Fruit fly (Drosophila melanogaster) whole organism, embryonic: ENCODE measurements around the gene nSMase.

ENCODE experiments used
- Abd-B ChIP-seq: fragments of 200-800 bp; sonication (Bioruptor generic); optimal IDR thresholded peaks from 2 replicates; lab custom pipeline; 2018; ENCODE audit warnings: missing biosample characterization, mild to moderate bottlenecking, missing genetic modification characterization, moderate library complexity
- BEAF-32 ChIP-seq: fragments of 200-800 bp; sonication (Bioruptor generic); optimal IDR thresholded peaks from 3 replicates; lab custom pipeline; 2017; ENCODE audit warnings: missing biosample characterization, missing genetic modification characterization, mild to moderate bottlenecking, moderate library complexity, missing genetic modification reagents
- Bgb ChIP-seq: fragments of 200-800 bp; sonication (Bioruptor generic); IDR thresholded peaks from 2 replicates; pipeline ENCODE4 v1.3.6; 2022; ENCODE audit warnings: missing biosample characterization, missing genetic modification characterization; ENCODE audit not compliant: partially characterized antibody
- CG10321 ChIP-seq: fragments of 200-800 bp; sonication (Bioruptor generic); IDR thresholded peaks from 2 replicates; pipeline ENCODE4 v1.3.6; 2022; ENCODE audit warnings: missing biosample characterization, missing genetic modification characterization
- CG10979 ChIP-seq: fragments of 200-800 bp; sonication (Bioruptor generic); optimal IDR thresholded peaks from 2 replicates; lab custom pipeline; 2018; ENCODE audit warnings: missing biosample characterization, mild to moderate bottlenecking, missing genetic modification characterization, moderate library complexity
- CG11560 ChIP-seq: fragments of 200-800 bp; sonication (Bioruptor generic); IDR thresholded peaks from 3 replicates; pipeline ENCODE4 v1.3.6; 2022; ENCODE audit warnings: missing biosample characterization, missing genetic modification characterization
- CG12104 ChIP-seq: fragments of 200-800 bp; sonication (Bioruptor generic); optimal IDR thresholded peaks from 3 replicates; lab custom pipeline; 2016; ENCODE audit warnings: missing biosample characterization, missing genetic modification characterization
- CG12155 ChIP-seq: fragments of 200-800 bp; sonication (Bioruptor generic); optimal IDR thresholded peaks from 3 replicates; lab custom pipeline; 2016; ENCODE audit warnings: missing biosample characterization, missing genetic modification characterization
- CG12219 ChIP-seq: fragments of 200-800 bp; sonication (Bioruptor generic); optimal IDR thresholded peaks from 3 replicates; lab custom pipeline; 2018; ENCODE audit warnings: missing biosample characterization, mild to moderate bottlenecking, missing genetic modification characterization
- CG15514 ChIP-seq: fragments of 200-800 bp; sonication (Bioruptor generic); optimal IDR thresholded peaks from 3 replicates; lab custom pipeline; 2017; ENCODE audit warnings: missing biosample characterization, missing genetic modification characterization, mild to moderate bottlenecking, moderate library complexity, missing genetic modification reagents
- CG15601 ChIP-seq: fragments of 200-800 bp; sonication (Bioruptor generic); optimal IDR thresholded peaks from 3 replicates; lab custom pipeline; 2019; ENCODE audit warnings: missing biosample characterization, mild to moderate bottlenecking, missing genetic modification characterization, moderate library complexity
- CG17829 ChIP-seq: fragments of 200-800 bp; optimal IDR thresholded peaks from 2 replicates; lab custom pipeline; 2019; ENCODE audit warnings: missing biosample characterization, mild to moderate bottlenecking, missing genetic modification characterization, moderate library complexity
- CG18619 ChIP-seq: fragments of 200-800 bp; sonication (Bioruptor generic); optimal IDR thresholded peaks from 3 replicates; lab custom pipeline; 2017; ENCODE audit warnings: missing biosample characterization, mild to moderate bottlenecking, missing genetic modification characterization
- CG2116 ChIP-seq: fragments of 200-800 bp; sonication (Bioruptor generic); optimal IDR thresholded peaks from 3 replicates; lab custom pipeline; 2018; ENCODE audit warnings: missing biosample characterization, mild to moderate bottlenecking, missing genetic modification characterization
- CG30020 ChIP-seq: fragments of 200-800 bp; optimal IDR thresholded peaks from 2 replicates; lab custom pipeline; 2019; ENCODE audit warnings: missing biosample characterization, mild to moderate bottlenecking, missing genetic modification characterization, moderate library complexity
- CG4282 ChIP-seq: fragments of 200-800 bp; sonication (Bioruptor generic); optimal IDR thresholded peaks from 2 replicates; lab custom pipeline; 2016; ENCODE audit warnings: missing biosample characterization, missing genetic modification characterization
- CG6175 ChIP-seq: fragments of 200-800 bp; sonication (Bioruptor generic); IDR thresholded peaks from 3 replicates; pipeline ENCODE4 v1.3.6; 2022; ENCODE audit warnings: missing biosample characterization, missing genetic modification characterization
- CG7928 ChIP-seq: fragments of 200-800 bp; sonication (Bioruptor generic); optimal IDR thresholded peaks from 2 replicates; lab custom pipeline; 2017; ENCODE audit warnings: missing biosample characterization, mild to moderate bottlenecking, missing genetic modification characterization
- CG8089 ChIP-seq: fragments of 200-800 bp; sonication (Bioruptor generic); optimal IDR thresholded peaks from 3 replicates; lab custom pipeline; 2016; ENCODE audit warnings: missing biosample characterization, missing genetic modification characterization
- CHES-1-like ChIP-seq: fragments of 200-800 bp; sonication (Bioruptor generic); optimal IDR thresholded peaks from 2 replicates; lab custom pipeline; 2016; ENCODE audit warnings: missing biosample characterization, missing genetic modification characterization
- Camta ChIP-seq: fragments of 200-800 bp; sonication (Bioruptor generic); optimal IDR thresholded peaks from 2 replicates; lab custom pipeline; 2016; ENCODE audit warnings: missing biosample characterization, missing genetic modification characterization
- CoRest ChIP-seq: fragments of 200-800 bp; sonication (Bioruptor generic); optimal IDR thresholded peaks from 3 replicates; lab custom pipeline; 2018; ENCODE audit warnings: missing biosample characterization, mild to moderate bottlenecking, missing genetic modification characterization, moderate library complexity
- Dfd ChIP-seq, 2 experiments: fragments of >200 bp; optimal IDR thresholded peaks; 2 replicates each; lab custom pipeline; 2017; ENCODE audit warnings: missing biosample characterization in 2 of 2, missing genetic modification characterization in 2 of 2
- Dll ChIP-seq: fragments of 200-800 bp; sonication (Bioruptor generic); IDR thresholded peaks from 4 replicates; pipeline ENCODE4 v1.3.6; 2022; ENCODE audit warnings: missing biosample characterization, missing genetic modification characterization; ENCODE audit not compliant: partially characterized antibody
- ERR ChIP-seq: fragments of 200-800 bp; sonication (Bioruptor generic); optimal IDR thresholded peaks from 2 replicates; lab custom pipeline; 2016; ENCODE audit warnings: missing biosample characterization, missing genetic modification characterization
- H15 ChIP-seq: fragments of 200-800 bp; sonication (Bioruptor generic); IDR thresholded peaks from 3 replicates; pipeline ENCODE4 v1.3.6; 2022; ENCODE audit warnings: missing biosample characterization, missing genetic modification characterization
- HLH4C ChIP-seq: fragments of 200-800 bp; sonication (Bioruptor generic); IDR thresholded peaks from 3 replicates; pipeline ENCODE4 v1.3.6; 2022; ENCODE audit warnings: missing biosample characterization, missing genetic modification characterization; ENCODE audit not compliant: partially characterized antibody
- Hr51 ChIP-seq, 2 experiments: fragments of 200-800 bp; sonication (Bioruptor generic); optimal IDR thresholded peaks; 2 replicates in 1 of 2; 3 replicates in 1 of 2; lab custom pipeline; 2016 to 2018; ENCODE audit warnings: missing biosample characterization in 2 of 2, missing genetic modification characterization in 2 of 2, mild to moderate bottlenecking in 1 of 2, moderate library complexity in 1 of 2
- Jarid2 ChIP-seq: fragments of 200-800 bp; sonication (Bioruptor generic); optimal IDR thresholded peaks from 3 replicates; lab custom pipeline; 2017; ENCODE audit warnings: mild to moderate bottlenecking, missing biosample characterization, missing genetic modification reagents, missing genetic modification characterization
- Lhr ChIP-seq: fragments of 200-800 bp; sonication (Bioruptor generic); optimal IDR thresholded peaks from 3 replicates; lab custom pipeline; 2017; ENCODE audit warnings: mild to moderate bottlenecking, missing biosample characterization, missing genetic modification reagents, missing genetic modification characterization
- NC2β ChIP-seq: fragments of 200-800 bp; sonication (Bioruptor generic); optimal IDR thresholded peaks from 2 replicates; lab custom pipeline; 2016; ENCODE audit warnings: missing biosample characterization, missing genetic modification characterization
- Scr ChIP-seq: fragments of 200-800 bp; sonication (Bioruptor generic); IDR thresholded peaks from 2 replicates; pipeline ENCODE4 v1.3.6; 2022; ENCODE audit warnings: missing biosample characterization, missing genetic modification characterization; ENCODE audit not compliant: partially characterized antibody
- Usf ChIP-seq: fragments of 200-800 bp; sonication (Bioruptor generic); optimal IDR thresholded peaks from 2 replicates; lab custom pipeline; 2017; ENCODE audit warnings: missing genotype, missing biosample characterization, missing genetic modification characterization
- Vsx1 ChIP-seq: fragments of 200-800 bp; sonication (Bioruptor generic); optimal IDR thresholded peaks from 2 replicates; lab custom pipeline; 2017; ENCODE audit warnings: missing biosample characterization, mild to moderate bottlenecking, missing genetic modification characterization, missing genetic modification reagents
- Xrp1 ChIP-seq: fragments of 200-800 bp; sonication (Bioruptor generic); IDR thresholded peaks from 2 replicates; pipeline ENCODE4 v1.3.6; 2022; ENCODE audit warnings: missing biosample characterization, missing genetic modification characterization
- chinmo ChIP-seq: fragments of 200-800 bp; sonication (Bioruptor generic); IDR thresholded peaks from 4 replicates; pipeline ENCODE4 v1.3.6; 2022; ENCODE audit warnings: missing biosample characterization, missing genetic modification characterization; ENCODE audit not compliant: partially characterized antibody
- chm ChIP-seq: fragments of 200-800 bp; sonication (Bioruptor generic); IDR thresholded peaks from 2 replicates; pipeline ENCODE4 v1.3.6; 2022; ENCODE audit warnings: missing biosample characterization, missing genetic modification characterization
- crc ChIP-seq: fragments of 200-800 bp; sonication (Bioruptor generic); optimal IDR thresholded peaks from 2 replicates; lab custom pipeline; 2016; ENCODE audit warnings: missing biosample characterization, missing genetic modification characterization
- dpn ChIP-seq, 2 experiments: fragments of 200-800 bp; sonication (Bioruptor generic); optimal IDR thresholded peaks; 3 replicates each; lab custom pipeline; 2016; ENCODE audit warnings: missing biosample characterization in 2 of 2, missing genetic modification characterization in 2 of 2
- fd3F ChIP-seq: fragments of 200-800 bp; sonication (Bioruptor generic); optimal IDR thresholded peaks from 2 replicates; lab custom pipeline; 2018; ENCODE audit warnings: missing biosample characterization, mild to moderate bottlenecking, missing genetic modification characterization, moderate library complexity
- jumu ChIP-seq: fragments of 200-800 bp; sonication (Bioruptor generic); optimal IDR thresholded peaks from 3 replicates; lab custom pipeline; 2016; ENCODE audit warnings: missing biosample characterization, missing genetic modification characterization
- lbe ChIP-seq: fragments of 200-800 bp; sonication (Bioruptor generic); optimal IDR thresholded peaks from 2 replicates; lab custom pipeline; 2016; ENCODE audit warnings: missing biosample characterization, mild to moderate bottlenecking, missing genetic modification characterization
- lmd ChIP-seq: fragments of 200-800 bp; sonication (Bioruptor generic); IDR thresholded peaks from 2 replicates; pipeline ENCODE4 v1.3.6; 2022; ENCODE audit warnings: missing biosample characterization, missing genetic modification characterization
- prd ChIP-seq, 3 experiments: fragments of >200 bp in 2 of 3; fragments of 200-800 bp in 1 of 3; sonication (Bioruptor generic) in 1 of 3; optimal IDR thresholded peaks in 2 of 3; IDR thresholded peaks in 1 of 3; 2 replicates in 2 of 3; 3 replicates in 1 of 3; pipeline versions ENCODE4 v1.3.6 to Lab custom; 2017 to 2022; ENCODE audit warnings: missing biosample characterization in 1 of 3, missing genetic modification characterization in 1 of 3
- sd ChIP-seq: fragments of 200-800 bp; sonication (Bioruptor generic); optimal IDR thresholded peaks from 3 replicates; lab custom pipeline; 2018; ENCODE audit warnings: missing biosample characterization, mild to moderate bottlenecking, missing genetic modification characterization, moderate library complexity
- tap ChIP-seq: fragments of 200-800 bp; optimal IDR thresholded peaks from 3 replicates; lab custom pipeline; 2019; ENCODE audit warnings: missing biosample characterization, mild to moderate bottlenecking, missing genetic modification characterization, moderate library complexity
- trh ChIP-seq: fragments of 200-800 bp; sonication (Bioruptor generic); optimal IDR thresholded peaks from 2 replicates; lab custom pipeline; 2016; ENCODE audit warnings: missing biosample characterization, missing genetic modification characterization
- twi ChIP-seq: fragments of 200-800 bp; optimal IDR thresholded peaks from 2 replicates; lab custom pipeline; 2019; ENCODE audit warnings: missing biosample characterization, mild to moderate bottlenecking, missing genetic modification characterization, moderate library complexity

The nSMase gene

DNA sequence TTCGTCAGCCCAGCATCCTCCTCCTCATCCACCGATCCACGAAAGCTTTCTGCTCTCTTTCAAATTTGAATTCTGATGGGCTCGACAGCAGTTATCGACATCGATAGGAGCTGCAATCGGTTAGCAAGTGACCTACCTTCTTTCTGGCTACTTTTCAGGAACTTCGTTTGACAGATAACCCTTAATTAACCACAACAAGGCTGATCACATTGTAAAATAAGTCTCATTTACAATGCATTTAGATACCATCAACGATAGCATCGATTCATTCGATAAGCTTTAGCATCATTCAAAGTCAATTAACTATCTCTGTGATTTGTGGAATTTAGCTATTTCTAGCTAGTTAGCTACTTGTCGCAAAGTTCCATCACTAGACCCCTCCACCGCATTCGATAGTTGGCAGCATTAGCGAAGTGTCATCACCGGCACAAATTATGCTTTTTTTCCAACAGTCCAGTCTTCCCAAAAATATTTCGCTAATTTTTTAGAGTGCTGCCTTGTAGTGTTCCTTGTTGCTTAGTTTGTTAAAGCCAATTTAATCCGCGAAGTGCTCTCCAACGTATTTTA is 40.3 kb upstream of the nSMase start, which contains the start of the genes MnM and Girdin (continued):
- TF ChIP-seq CG4282 (GFP tag; lab: Kevin White, UChicago) (no peak), CG30020 (tag; lab: Kevin White, UChicago) (peak; percentile 73), Lhr (GFP tag; lab: Kevin White, UChicago) (peak; percentile 72), jumu (GFP tag; lab: Kevin White, UChicago) (peak; percentile 86), CG18619 (GFP tag; lab: Kevin White, UChicago) (peak; percentile 36), CG10321 (GFP tag; lab: Robert Waterston, UW) (no peak), Xrp1 (GFP tag; lab: Robert Waterston, UW) (peak; percentile 41; the same call in 1 of the 2 replicates), twi (peak; percentile 43), Scr (GFP tag; lab: Robert Waterston, UW) (peak; percentile 92), HLH4C (GFP tag; lab: Robert Waterston, UW) (peak; percentile 88), ERR (GFP tag; lab: Kevin White, UChicago) (peak; percentile 55), dpn (GFP tag; optimal IDR thresholded peaks at IDR 0.05; lab: Kevin White, UChicago) (peak; percentile 77 to 83), chm (GFP tag; lab: Robert Waterston, UW) (no peak), sd (peak; percentile 91), CG15514 (GFP tag; lab: Kevin White, UChicago) (peak; percentile 88), CG12104 (peak; percentile 41), CG8089 (peak; percentile 64), CG2116 (GFP tag; lab: Kevin White, UChicago) (peak; percentile 85), trh (GFP tag; lab: Kevin White, UChicago) (peak; percentile 17), Dfd (GFP tag; optimal IDR thresholded peaks at IDR 0.05; lab: Kevin White, UChicago) (no peak), lmd (GFP tag; lab: Robert Waterston, UW) (peak; percentile 56), Usf (GFP tag; lab: Kevin White, UChicago) (no peak), H15 (no peak), chinmo (GFP tag; lab: Robert Waterston, UW) (0 out of 4 replicates have a peak, but pooled peaks have one; percentile 4), CG11560 (tag; lab: Robert Waterston, UW) (peak; percentile 53; the same call in 1 of the 3 replicates), Camta (GFP tag; lab: Kevin White, UChicago) (peak; percentile 39), Bgb (GFP tag; lab: Robert Waterston, UW) (peak; percentile 74), CG15601 (no peak), BEAF-32 (peak; percentile 96), CHES-1-like (peak; percentile 86), Jarid2 (no peak), prd (optimal IDR thresholded peaks at IDR 0.05; lab: Kevin White, UChicago) (no peak), prd (GFP tag; IDR thresholded peaks at IDR 0.05; lab: Robert Waterston, UW) (peak; percentile 53; the same call in 1 of the 3 replicates), Abd-B (GFP tag; lab: Kevin White, UChicago) (peak; percentile 75), CG17829 (tag; lab: Kevin White, UChicago) (peak; percentile 71), CG10979 (tag; lab: Kevin White, UChicago) (peak; percentile 36), CoRest (tag; lab: Kevin White, UChicago) (peak; percentile 81), tap (tag; lab: Kevin White, UChicago) (no peak), crc (GFP tag; lab: Kevin White, UChicago) (peak; percentile 0), CG12155 (GFP tag; lab: Kevin White, UChicago) (peak; percentile 71), Vsx1 (no peak), fd3F (GFP tag; lab: Kevin White, UChicago) (peak; percentile 43), CG12219 (GFP tag; lab: Kevin White, UChicago) (no peak), Hr51 (GFP tag; optimal IDR thresholded peaks at IDR 0.05; lab: Kevin White, UChicago) (peak in 1 of 2 experiments; percentile 74), CG7928 (peak; percentile 25), Dll (GFP tag; lab: Robert Waterston, UW) (peak; percentile 93), NC2β (GFP tag; lab: Kevin White, UChicago) (peak; percentile 51), lbe (GFP tag; lab: Kevin White, UChicago) (no peak), CG6175 (GFP tag; lab: Robert Waterston, UW) (peak; percentile 67; the same call in 2 of the 3 replicates)
